Worm (Caenorhabditis elegans) whole organism, midembryonic: ENCODE measurements around the gene ZC404.15.

Experiments
- flt-1 ChIP-seq: fragments of 200-800 bp; sonication (Bioruptor generic); IDR thresholded peaks from 2 replicates; pipeline ENCODE4 v1.3.6; 2022; ENCODE audit warnings: missing genetic modification characterization, missing compliant biosample characterization
- klf-2 ChIP-seq: fragments of 200-800 bp; sonication (Bioruptor generic); conservative IDR thresholded peaks from 2 replicates; pipeline ENCODE4 v1.3.6; 2022; ENCODE audit warnings: missing genetic modification reagents, missing genetic modification characterization, missing compliant biosample characterization
- med-1 ChIP-seq: sonication (generic microtip); optimal IDR thresholded peaks from 2 replicates; lab custom pipeline; 2017; ENCODE audit warnings: missing genetic modification characterization, mild to moderate bottlenecking, missing compliant biosample characterization, antibody characterized with exemption, missing genetic modification reagents; ENCODE audit not compliant: insufficient read depth
- ztf-29 ChIP-seq: fragments of 200-800 bp; sonication (Bioruptor generic); IDR thresholded peaks from 2 replicates; pipeline ENCODE4 v1.3.6; 2022; ENCODE audit warnings: missing genetic modification reagents, missing genetic modification characterization, missing compliant biosample characterization

ce11 chrV:6829404-6829803 is 49.1 kb downstream of the ZC404.15 start, which contains the start of gene col-141:
- TF ChIP-seq med-1 (no peak), ztf-29 (GFP tag; lab: Robert Waterston, UW) (no peak), flt-1 (GFP tag; lab: Robert Waterston, UW) (no peak), klf-2 (no peak)
